Fruit fly (Drosophila melanogaster) whole organism, embryonic: Measurements from ENCODE around the gene Tob.

Source experiments
- Atf6 ChIP-seq: fragments of 200-800 bp; sonication (Bioruptor generic); IDR thresholded peaks from 2 replicates; pipeline ENCODE4 v1.3.6; 2022; ENCODE audit warnings: missing biosample characterization, missing genetic modification characterization
- CG10654 ChIP-seq: fragments of 200-800 bp; sonication (Bioruptor generic); optimal IDR thresholded peaks from 2 replicates; lab custom pipeline; 2016; ENCODE audit warnings: missing biosample characterization, missing genetic modification characterization
- CG11695 ChIP-seq: fragments of 200-800 bp; sonication (Bioruptor generic); IDR thresholded peaks from 3 replicates; pipeline ENCODE4 v1.3.6; 2022; ENCODE audit warnings: missing biosample characterization, missing genetic modification characterization
- CG12071 ChIP-seq: fragments of 200-800 bp; sonication (Bioruptor generic); optimal IDR thresholded peaks from 3 replicates; lab custom pipeline; 2018; ENCODE audit warnings: missing biosample characterization, mild to moderate bottlenecking, missing genetic modification characterization
- CG12391 ChIP-seq: fragments of 200-800 bp; sonication (Bioruptor generic); optimal IDR thresholded peaks from 3 replicates; lab custom pipeline; 2018; ENCODE audit warnings: missing biosample characterization, mild to moderate bottlenecking, missing genetic modification characterization, moderate library complexity
- CG13296 ChIP-seq: fragments of 200-800 bp; sonication (Bioruptor generic); optimal IDR thresholded peaks from 3 replicates; lab custom pipeline; 2018; ENCODE audit warnings: missing biosample characterization, mild to moderate bottlenecking, missing genetic modification characterization
- CG1603 ChIP-seq: fragments of 200-800 bp; sonication (Bioruptor generic); optimal IDR thresholded peaks from 2 replicates; lab custom pipeline; 2019; ENCODE audit warnings: missing biosample characterization, mild to moderate bottlenecking, missing genetic modification characterization, moderate library complexity
- CG17385 ChIP-seq: fragments of 200-800 bp; sonication (Bioruptor generic); optimal IDR thresholded peaks from 3 replicates; lab custom pipeline; 2018; ENCODE audit warnings: missing biosample characterization, mild to moderate bottlenecking, missing genetic modification characterization
- CG17829 ChIP-seq: fragments of 200-800 bp; optimal IDR thresholded peaks from 2 replicates; lab custom pipeline; 2019; ENCODE audit warnings: missing biosample characterization, mild to moderate bottlenecking, missing genetic modification characterization, moderate library complexity
- CG18599 ChIP-seq: fragments of 200-800 bp; sonication (Bioruptor generic); optimal IDR thresholded peaks from 3 replicates; lab custom pipeline; 2017; ENCODE audit warnings: missing biosample characterization, missing genetic modification characterization, mild to moderate bottlenecking, moderate library complexity, missing genetic modification reagents
- CG2712 ChIP-seq: fragments of 200-800 bp; optimal IDR thresholded peaks from 3 replicates; lab custom pipeline; 2019; ENCODE audit warnings: missing biosample characterization, mild to moderate bottlenecking, missing genetic modification characterization, moderate library complexity
- CG30403 ChIP-seq: fragments of 200-800 bp; sonication (Bioruptor generic); optimal IDR thresholded peaks from 3 replicates; lab custom pipeline; 2016; ENCODE audit warnings: missing biosample characterization, missing genetic modification characterization
- CG3163 ChIP-seq: fragments of 200-800 bp; sonication (Bioruptor generic); optimal IDR thresholded peaks from 3 replicates; lab custom pipeline; 2016; ENCODE audit warnings: missing biosample characterization, missing genetic modification characterization
- CG32532 ChIP-seq: fragments of 200-800 bp; sonication (Bioruptor generic); IDR thresholded peaks from 2 replicates; pipeline ENCODE4 v1.3.6; 2022; ENCODE audit warnings: missing biosample characterization, missing genetic modification characterization
- CG3281 ChIP-seq: fragments of 200-800 bp; sonication (Bioruptor generic); optimal IDR thresholded peaks from 3 replicates; lab custom pipeline; 2017; ENCODE audit warnings: missing biosample characterization, mild to moderate bottlenecking, missing genetic modification characterization
- CG34376 ChIP-seq: fragments of 200-800 bp; sonication (Bioruptor generic); optimal IDR thresholded peaks from 2 replicates; lab custom pipeline; 2018; ENCODE audit warnings: missing biosample characterization, mild to moderate bottlenecking, missing genetic modification characterization
- CG4404 ChIP-seq: fragments of 200-800 bp; sonication (Bioruptor generic); IDR thresholded peaks from 2 replicates; pipeline ENCODE4 v1.3.6; 2022; ENCODE audit warnings: missing biosample characterization, missing genetic modification characterization
- CG4424 ChIP-seq: fragments of 200-800 bp; sonication (Bioruptor generic); optimal IDR thresholded peaks from 3 replicates; lab custom pipeline; 2016; ENCODE audit warnings: missing biosample characterization, missing genetic modification characterization
- CG6683 ChIP-seq: fragments of 200-800 bp; sonication (Bioruptor generic); optimal IDR thresholded peaks from 2 replicates; lab custom pipeline; 2017; ENCODE audit warnings: missing biosample characterization, mild to moderate bottlenecking, missing genetic modification characterization, missing genetic modification reagents
- CG7357 ChIP-seq: fragments of 200-800 bp; sonication (Bioruptor generic); IDR thresholded peaks from 3 replicates; pipeline ENCODE4 v1.3.6; 2022; ENCODE audit warnings: missing biosample characterization, missing genetic modification characterization
- CG7745 ChIP-seq: fragments of 200-800 bp; sonication (Bioruptor generic); optimal IDR thresholded peaks from 2 replicates; lab custom pipeline; 2018; ENCODE audit warnings: missing biosample characterization, mild to moderate bottlenecking, missing genetic modification characterization, moderate library complexity
- Dek ChIP-seq: fragments of 200-800 bp; sonication (Bioruptor generic); optimal IDR thresholded peaks from 3 replicates; lab custom pipeline; 2019; ENCODE audit warnings: missing biosample characterization, mild to moderate bottlenecking, missing genetic modification characterization, moderate library complexity
- Fer2 ChIP-seq: fragments of 200-800 bp; sonication (Bioruptor generic); optimal IDR thresholded peaks from 2 replicates; lab custom pipeline; 2018; ENCODE audit warnings: missing biosample characterization, mild to moderate bottlenecking, missing genetic modification characterization, moderate library complexity
- H2.0 ChIP-seq: fragments of 200-800 bp; sonication (Bioruptor generic); IDR thresholded peaks from 2 replicates; pipeline ENCODE4 v1.3.6; 2022; ENCODE audit warnings: missing biosample characterization, missing genetic modification characterization
- HLH3B ChIP-seq: fragments of 200-800 bp; sonication (Bioruptor generic); IDR thresholded peaks from 2 replicates; pipeline ENCODE4 v1.3.6; 2022; ENCODE audit warnings: missing biosample characterization, missing genetic modification characterization
- Hand ChIP-seq: fragments of 200-800 bp; sonication (Bioruptor generic); optimal IDR thresholded peaks from 2 replicates; lab custom pipeline; 2017; ENCODE audit warnings: mild to moderate bottlenecking, missing biosample characterization, missing genetic modification reagents, missing genetic modification characterization
- Hsf ChIP-seq: fragments of 200-800 bp; sonication (Bioruptor generic); optimal IDR thresholded peaks from 3 replicates; lab custom pipeline; 2016; ENCODE audit warnings: missing biosample characterization, missing genetic modification characterization
- Meics ChIP-seq: fragments of 200-800 bp; sonication (Bioruptor generic); optimal IDR thresholded peaks from 2 replicates; lab custom pipeline; 2017; ENCODE audit warnings: missing biosample characterization, mild to moderate bottlenecking, missing genetic modification characterization
- Nf-YA ChIP-seq: fragments of 200-800 bp; sonication (Bioruptor generic); IDR thresholded peaks from 2 replicates; pipeline ENCODE4 v1.3.6; 2022; ENCODE audit warnings: missing biosample characterization, missing genetic modification characterization
- Xrp1 ChIP-seq: fragments of 200-800 bp; sonication (Bioruptor generic); IDR thresholded peaks from 2 replicates; pipeline ENCODE4 v1.3.6; 2022; ENCODE audit warnings: missing biosample characterization, missing genetic modification characterization
- bigmax ChIP-seq: fragments of 200-800 bp; sonication (Bioruptor generic); optimal IDR thresholded peaks from 2 replicates; lab custom pipeline; 2018; ENCODE audit warnings: missing biosample characterization, mild to moderate bottlenecking, missing genetic modification characterization
- cas ChIP-seq: fragments of 200-800 bp; sonication (Bioruptor generic); IDR thresholded peaks from 2 replicates; pipeline ENCODE4 v1.3.6; 2022; ENCODE audit warnings: missing biosample characterization, missing genetic modification characterization
- caup ChIP-seq: fragments of 200-800 bp; sonication (Bioruptor generic); optimal IDR thresholded peaks from 3 replicates; lab custom pipeline; 2017; ENCODE audit warnings: missing biosample characterization, mild to moderate bottlenecking, missing genetic modification characterization, moderate library complexity; ENCODE audit not compliant: severe bottlenecking
- dati ChIP-seq: fragments of 200-800 bp; sonication (Bioruptor generic); IDR thresholded peaks from 2 replicates; pipeline ENCODE4 v1.3.6; 2022; ENCODE audit warnings: missing biosample characterization, missing genetic modification characterization
- disco-r ChIP-seq: fragments of 200-800 bp; sonication (Bioruptor generic); optimal IDR thresholded peaks from 2 replicates; lab custom pipeline; 2016; ENCODE audit warnings: missing biosample characterization, missing genetic modification characterization
- grau ChIP-seq: fragments of 200-800 bp; optimal IDR thresholded peaks from 3 replicates; lab custom pipeline; 2019; ENCODE audit warnings: missing biosample characterization, mild to moderate bottlenecking, missing genetic modification characterization, moderate library complexity
- hkb ChIP-seq, 2 experiments: fragments of 200-800 bp in 1 of 2; fragments of >200 bp in 1 of 2; sonication (Bioruptor generic) in 1 of 2; IDR thresholded peaks in 1 of 2; optimal IDR thresholded peaks in 1 of 2; 2 replicates each; pipeline versions ENCODE4 v1.3.6 to Lab custom; 2017 to 2022; ENCODE audit warnings: missing biosample characterization in 1 of 2, missing genetic modification characterization in 1 of 2
- nau ChIP-seq: fragments of 200-800 bp; sonication (Bioruptor generic); optimal IDR thresholded peaks from 3 replicates; lab custom pipeline; 2017; ENCODE audit warnings: missing biosample characterization, mild to moderate bottlenecking, missing genetic modification characterization, missing genetic modification reagents
- onecut ChIP-seq: fragments of 200-800 bp; sonication (Bioruptor generic); IDR thresholded peaks from 2 replicates; pipeline ENCODE4 v1.3.6; 2022; ENCODE audit warnings: missing biosample characterization, missing genetic modification characterization
- pfk ChIP-seq: fragments of 200-800 bp; sonication (Bioruptor generic); optimal IDR thresholded peaks from 2 replicates; lab custom pipeline; 2018; ENCODE audit warnings: missing biosample characterization, mild to moderate bottlenecking, missing genetic modification characterization, moderate library complexity
- phol ChIP-seq: fragments of 200-800 bp; sonication (Bioruptor generic); optimal IDR thresholded peaks from 3 replicates; lab custom pipeline; 2018; ENCODE audit warnings: missing biosample characterization, mild to moderate bottlenecking, missing genetic modification characterization, moderate library complexity
- row ChIP-seq: fragments of 200-800 bp; sonication (Bioruptor generic); IDR thresholded peaks from 3 replicates; pipeline ENCODE4 v1.3.6; 2022; ENCODE audit warnings: missing biosample characterization, missing genetic modification characterization
- shn ChIP-seq: fragments of 200-800 bp; sonication (Bioruptor generic); optimal IDR thresholded peaks from 3 replicates; lab custom pipeline; 2016; ENCODE audit warnings: missing biosample characterization, missing genetic modification characterization
- sima ChIP-seq: fragments of 200-800 bp; sonication (Bioruptor generic); optimal IDR thresholded peaks from 2 replicates; lab custom pipeline; 2016; ENCODE audit warnings: missing biosample characterization, missing genetic modification characterization
- sob ChIP-seq: fragments of 200-800 bp; sonication (Bioruptor generic); IDR thresholded peaks from 2 replicates; pipeline ENCODE4 v1.3.6; 2022; ENCODE audit warnings: missing biosample characterization, missing genetic modification characterization
- unpg ChIP-seq: fragments of 200-800 bp; sonication (Bioruptor generic); optimal IDR thresholded peaks from 3 replicates; lab custom pipeline; 2018; ENCODE audit warnings: missing biosample characterization, mild to moderate bottlenecking, missing genetic modification characterization, moderate library complexity
- zf30C ChIP-seq: fragments of 200-800 bp; sonication (Bioruptor generic); optimal IDR thresholded peaks from 3 replicates; lab custom pipeline; 2018; ENCODE audit warnings: missing biosample characterization, mild to moderate bottlenecking, missing genetic modification characterization
- zfh2 ChIP-seq: fragments of 200-800 bp; sonication (Bioruptor generic); optimal IDR thresholded peaks from 2 replicates; lab custom pipeline; 2016; ENCODE audit warnings: missing biosample characterization, missing genetic modification characterization

Gene Tob

DNA sequence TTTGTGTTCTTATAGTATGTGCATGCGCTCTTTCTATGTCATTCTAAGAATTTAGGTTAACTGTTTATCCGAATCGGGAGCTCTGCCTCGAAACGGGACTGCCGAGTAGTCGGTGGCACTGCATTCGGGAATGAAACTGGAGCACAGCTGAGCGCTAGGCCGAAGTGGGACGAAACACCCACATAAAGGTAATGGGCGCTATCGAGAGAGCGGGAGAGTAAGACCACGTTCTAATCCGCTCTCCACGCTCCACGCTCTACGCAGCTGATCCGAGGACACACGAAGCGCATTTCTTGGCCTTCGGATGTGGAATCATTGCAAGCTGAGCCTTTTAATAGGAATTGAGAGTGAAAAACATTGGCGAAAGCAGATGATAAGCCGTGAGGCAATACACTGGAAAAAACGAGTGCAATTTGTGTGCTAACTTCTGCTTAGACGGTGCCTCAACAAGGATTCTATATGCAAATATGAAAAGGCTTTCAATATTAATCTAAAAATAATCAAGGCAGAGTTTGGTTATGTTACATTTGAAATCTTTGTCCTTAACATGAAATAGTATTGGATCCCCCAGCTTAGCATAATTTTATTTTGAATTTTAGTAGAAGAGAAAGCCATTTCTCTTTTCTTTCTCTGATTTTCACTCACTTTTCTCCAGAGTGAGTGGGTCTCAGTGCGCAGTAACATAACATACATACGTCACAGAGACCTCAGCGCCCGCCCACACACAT is 5.3 kb downstream of the Tob start (continued):
- peak; percentile 29 for TF ChIP-seq CG3163 (GFP tag; lab: Kevin White, UChicago)
- TF ChIP-seq Dek, result no peak
- peak; percentile 41 for TF ChIP-seq CG12391 (tag; lab: Kevin White, UChicago)
- TF ChIP-seq hkb (optimal IDR thresholded peaks at IDR 0.05; lab: Kevin White, UChicago), result no peak
- peak; percentile 53; the same call in 1 of the 2 replicates for TF ChIP-seq hkb (GFP tag; IDR thresholded peaks at IDR 0.05; lab: Robert Waterston, UW)
- TF ChIP-seq caup (GFP tag; lab: Kevin White, UChicago), result peak; percentile 17
- TF ChIP-seq dati (GFP tag; lab: Robert Waterston, UW), result no peak
- TF ChIP-seq nau (GFP tag; lab: Kevin White, UChicago), result no peak
- peak; percentile 65; the same call in 2 of the 3 replicates for TF ChIP-seq row
- 0 out of 2 replicates have a peak, but pooled peaks have one; percentile 14 for TF ChIP-seq CG4404 (GFP tag; lab: Robert Waterston, UW)
- peak; percentile 28; the same call in 1 of the 2 replicates for TF ChIP-seq Xrp1 (GFP tag; lab: Robert Waterston, UW)
- TF ChIP-seq CG34376 (GFP tag; lab: Kevin White, UChicago), result peak; percentile 10
- TF ChIP-seq Fer2 (tag; lab: Kevin White, UChicago), result no peak
- peak; percentile 19 for TF ChIP-seq Hsf
- peak; percentile 44 for TF ChIP-seq grau (tag; lab: Kevin White, UChicago)
- peak; percentile 14 for TF ChIP-seq CG13296
- peak; percentile 34 for TF ChIP-seq CG2712 (tag; lab: Kevin White, UChicago)
- TF ChIP-seq onecut (GFP tag; lab: Robert Waterston, UW), result peak; percentile 16; the same call in 1 of the 2 replicates
- peak; percentile 21 for TF ChIP-seq CG1603 (tag; lab: Kevin White, UChicago)
- no peak for TF ChIP-seq unpg (GFP tag; lab: Kevin White, UChicago)
- TF ChIP-seq CG11695 (GFP tag; lab: Robert Waterston, UW), result peak; percentile 59; the same call in 2 of the 3 replicates
- peak; percentile 23 for TF ChIP-seq Hand
- peak; percentile 46 for TF ChIP-seq disco-r (GFP tag; lab: Kevin White, UChicago)
- TF ChIP-seq zfh2, result no peak
- TF ChIP-seq CG32532 (GFP tag; lab: Robert Waterston, UW), result peak; percentile 50; the same call in 1 of the 2 replicates
- TF ChIP-seq CG17385 (GFP tag; lab: Kevin White, UChicago), result peak; percentile 28
- TF ChIP-seq shn, result peak; percentile 7
- TF ChIP-seq Atf6, result 0 out of 2 replicates have a peak, but pooled peaks have one; percentile 26
- TF ChIP-seq sob (GFP tag; lab: Robert Waterston, UW), result 0 out of 2 replicates have a peak, but pooled peaks have one; percentile 6
- TF ChIP-seq bigmax (GFP tag; lab: Kevin White, UChicago), result no peak
- TF ChIP-seq CG6683 (GFP tag; lab: Kevin White, UChicago), result peak; percentile 7
- no peak for TF ChIP-seq CG7745 (tag; lab: Kevin White, UChicago)
- no peak for TF ChIP-seq CG10654 (GFP tag; lab: Kevin White, UChicago)
- 0 out of 2 replicates have a peak, but pooled peaks have one; percentile 22 for TF ChIP-seq H2.0 (GFP tag; lab: Robert Waterston, UW)
- peak; percentile 42 for TF ChIP-seq Meics (GFP tag; lab: Kevin White, UChicago)
- peak; percentile 29 for TF ChIP-seq CG3281
- no peak for TF ChIP-seq CG12071 (GFP tag; lab: Kevin White, UChicago)
- TF ChIP-seq CG7357 (GFP tag; lab: Robert Waterston, UW), result 0 out of 3 replicates have a peak, but pooled peaks have one; percentile 20
- TF ChIP-seq sima, result no peak
- peak; percentile 38; the same call in 1 of the 2 replicates for TF ChIP-seq HLH3B (GFP tag; lab: Robert Waterston, UW)
- TF ChIP-seq zf30C, result peak; percentile 38
- peak; percentile 30 for TF ChIP-seq CG4424 (GFP tag; lab: Kevin White, UChicago)
- no peak for TF ChIP-seq Nf-YA (GFP tag; lab: Robert Waterston, UW)
- peak; percentile 39 for TF ChIP-seq CG30403
- no peak for TF ChIP-seq pfk
- peak; percentile 34 for TF ChIP-seq CG17829 (tag; lab: Kevin White, UChicago)
- TF ChIP-seq cas, result no peak
- TF ChIP-seq CG18599, result peak; percentile 52
- TF ChIP-seq phol (tag; lab: Kevin White, UChicago), result peak; percentile 38
